Worm (Caenorhabditis elegans) whole organism, L4 larva: Measurements from ENCODE around the gene rpi-1.

Experiments used
- F10B5.3 ChIP-seq: sonication (generic microtip); optimal IDR thresholded peaks from 2 replicates; lab custom pipeline; 2016; ENCODE audit warnings: mild to moderate bottlenecking, missing genetic modification characterization, missing compliant biosample characterization
- ZK546.5 ChIP-seq, 2 experiments: sonication (generic microtip); optimal IDR thresholded peaks; 2 replicates each; lab custom pipeline; 2017; ENCODE audit warnings: missing biosample characterization in 2 of 2, missing genetic modification characterization in 2 of 2
- aha-1 ChIP-seq: fragments of 150-350 bp; peaks from one replicate; lab custom pipeline; 2014; ENCODE audit warnings: missing biosample characterization, missing genetic modification characterization
- arid-1 ChIP-seq: fragments of 200-800 bp; sonication (Bioruptor generic); conservative IDR thresholded peaks from 2 replicates; pipeline ENCODE4 v1.3.6; 2022; ENCODE audit warnings: missing genetic modification reagents, missing genetic modification characterization, missing compliant biosample characterization
- cey-2 ChIP-seq: sonication (generic microtip); optimal IDR thresholded peaks from 3 replicates; lab custom pipeline; 2017; ENCODE audit warnings: missing genetic modification characterization, mild to moderate bottlenecking, missing compliant biosample characterization, antibody characterized with exemption, borderline replicate concordance; ENCODE audit not compliant: insufficient read depth
- daf-12 ChIP-seq: fragments of 150-350 bp; optimal IDR thresholded peaks from 2 replicates; lab custom pipeline; 2014; ENCODE audit warnings: missing biosample characterization, missing genetic modification reagents, missing genetic modification characterization
- daf-16 ChIP-seq, 3 experiments: sonication (generic microtip); optimal IDR thresholded peaks; 2 replicates each; lab custom pipeline; 2016 to 2017; ENCODE audit warnings: missing genetic modification characterization in 3 of 3, missing genetic modification reagents in 3 of 3, mild to moderate bottlenecking in 2 of 3, missing compliant biosample characterization in 2 of 3, missing biosample characterization in 1 of 3, moderate library complexity in 1 of 3
- daf-19 ChIP-seq: fragments of 200-800 bp; sonication (Bioruptor generic); conservative IDR thresholded peaks from 2 replicates; pipeline ENCODE4 v1.3.6; 2022; ENCODE audit warnings: missing genetic modification characterization, missing compliant biosample characterization
- dmd-9 ChIP-seq: fragments of 200-800 bp; sonication (Bioruptor generic); IDR thresholded peaks from 2 replicates; pipeline ENCODE4 v1.3.6; 2022; ENCODE audit warnings: missing genetic modification reagents, missing genetic modification characterization, missing compliant biosample characterization
- dve-1 ChIP-seq: sonication (generic microtip); optimal IDR thresholded peaks from 2 replicates; lab custom pipeline; 2017; ENCODE audit warnings: antibody characterized with exemption, mild to moderate bottlenecking, missing genetic modification characterization, missing compliant biosample characterization; ENCODE audit not compliant: insufficient read depth
- egl-43 ChIP-seq: fragments of 200-800 bp; sonication (Bioruptor generic); IDR thresholded peaks from 2 replicates; pipeline ENCODE4 v1.3.6; 2022; ENCODE audit warnings: missing genetic modification reagents, missing genetic modification characterization, missing compliant biosample characterization
- hif-1 ChIP-seq, 2 experiments: sonication (generic microtip); optimal IDR thresholded peaks; 2 replicates each; lab custom pipeline; 2016 to 2017; ENCODE audit warnings: missing compliant biosample characterization in 2 of 2, missing genetic modification characterization in 2 of 2, missing genetic modification reagents in 2 of 2, missing genotype in 2 of 2, mild to moderate bottlenecking in 1 of 2
- hmg-1.1 ChIP-seq: fragments of 200-800 bp; sonication (Bioruptor generic); IDR thresholded peaks from 2 replicates; pipeline ENCODE4 v1.3.6; 2022; ENCODE audit warnings: missing genetic modification reagents, missing genetic modification characterization, missing compliant biosample characterization
- jun-1 ChIP-seq: fragments of 150-350 bp; optimal IDR thresholded peaks from 2 replicates; lab custom pipeline; 2014; ENCODE audit warnings: missing biosample characterization, missing genetic modification reagents, missing genetic modification characterization
- lim-7 ChIP-seq: fragments of 200-800 bp; sonication (Bioruptor generic); IDR thresholded peaks from 2 replicates; pipeline ENCODE4 v1.3.6; 2022; ENCODE audit warnings: missing genetic modification characterization, missing compliant biosample characterization
- lin-38 ChIP-seq: fragments of 200-800 bp; sonication (Bioruptor generic); IDR thresholded peaks from 2 replicates; pipeline ENCODE4 v1.3.6; 2022; ENCODE audit warnings: missing genetic modification reagents, missing genetic modification characterization, missing compliant biosample characterization
- lir-3 ChIP-seq: sonication (generic microtip); optimal IDR thresholded peaks from 2 replicates; lab custom pipeline; 2016; ENCODE audit warnings: mild to moderate bottlenecking, missing genetic modification characterization, missing compliant biosample characterization
- mdl-1 ChIP-seq, 2 experiments: fragments of 150-350 bp in 1 of 2; sonication (generic microtip) in 1 of 2; optimal IDR thresholded peaks; 2 replicates each; lab custom pipeline; 2014 to 2017; ENCODE audit warnings: missing biosample characterization in 2 of 2, missing genetic modification characterization in 2 of 2
- mdt-29 ChIP-seq: fragments of 200-800 bp; sonication (Bioruptor generic); IDR thresholded peaks from 2 replicates; pipeline ENCODE4 v1.3.6; 2022; ENCODE audit warnings: missing genetic modification reagents, missing genetic modification characterization, missing compliant biosample characterization
- mep-1 ChIP-seq: fragments of 150-350 bp; sonication (generic microtip); optimal IDR thresholded peaks from 3 replicates; lab custom pipeline; 2014; ENCODE audit warnings: missing biosample characterization, missing genetic modification characterization
- mes-2 ChIP-seq: sonication (generic microtip); optimal IDR thresholded peaks from 2 replicates; lab custom pipeline; 2016; ENCODE audit warnings: missing genotype, mild to moderate bottlenecking, missing genetic modification characterization, missing compliant biosample characterization; ENCODE audit not compliant: poor library complexity, severe bottlenecking
- mxl-2 ChIP-seq: fragments of 200-800 bp; sonication (Bioruptor generic); conservative IDR thresholded peaks from 2 replicates; pipeline ENCODE4 v1.3.6; 2022; ENCODE audit warnings: missing genetic modification reagents, missing genetic modification characterization, missing compliant biosample characterization
- mxl-3 ChIP-seq: fragments of 200-800 bp; sonication (Bioruptor generic); optimal IDR thresholded peaks from 2 replicates; lab custom pipeline; 2018; ENCODE audit warnings: mild to moderate bottlenecking, missing genetic modification characterization, missing compliant biosample characterization
- nhr-102 ChIP-seq: sonication (generic microtip); optimal IDR thresholded peaks from 2 replicates; lab custom pipeline; 2016; ENCODE audit warnings: mild to moderate bottlenecking, missing genetic modification characterization, moderate library complexity, missing compliant biosample characterization
- nhr-111 ChIP-seq: fragments of 200-800 bp; sonication (Bioruptor generic); optimal IDR thresholded peaks from 2 replicates; lab custom pipeline; 2018; ENCODE audit warnings: mild to moderate bottlenecking, missing genetic modification characterization, missing compliant biosample characterization
- nhr-25 ChIP-seq: sonication (generic microtip); optimal IDR thresholded peaks from 2 replicates; lab custom pipeline; 2017; ENCODE audit warnings: missing genetic modification characterization, mild to moderate bottlenecking, missing compliant biosample characterization, antibody characterized with exemption, moderate library complexity, borderline replicate concordance; ENCODE audit not compliant: insufficient read depth
- nhr-28 ChIP-seq: fragments of 150-350 bp; optimal IDR thresholded peaks from 2 replicates; lab custom pipeline; 2014; ENCODE audit warnings: missing biosample characterization, missing genetic modification characterization
- nhr-6 ChIP-seq: fragments of 150-350 bp; optimal IDR thresholded peaks from 2 replicates; lab custom pipeline; 2014; ENCODE audit warnings: missing biosample characterization, missing genetic modification characterization
- php-3 ChIP-seq: fragments of 200-800 bp; sonication (Bioruptor generic); IDR thresholded peaks from 2 replicates; pipeline ENCODE4 v1.3.6; 2022; ENCODE audit warnings: missing genetic modification reagents, missing genetic modification characterization, missing compliant biosample characterization
- pqm-1 ChIP-seq: sonication (generic microtip); optimal IDR thresholded peaks from 2 replicates; lab custom pipeline; 2017; ENCODE audit warnings: missing biosample characterization, missing genetic modification characterization
- rbr-2 ChIP-seq: sonication (generic microtip); optimal IDR thresholded peaks from 2 replicates; lab custom pipeline; 2016; ENCODE audit warnings: missing genotype, missing genetic modification characterization, missing compliant biosample characterization
- sdz-12 ChIP-seq: fragments of 200-800 bp; sonication (Bioruptor generic); optimal IDR thresholded peaks from 2 replicates; lab custom pipeline; 2018; ENCODE audit warnings: mild to moderate bottlenecking, missing genetic modification characterization, missing compliant biosample characterization
- set-16 ChIP-seq: fragments of 200-800 bp; sonication (Bioruptor generic); IDR thresholded peaks from 2 replicates; pipeline ENCODE4 v1.3.6; 2022; ENCODE audit warnings: missing genetic modification reagents, missing genetic modification characterization, missing compliant biosample characterization
- spr-1 ChIP-seq: sonication (generic microtip); optimal IDR thresholded peaks from 2 replicates; lab custom pipeline; 2016; ENCODE audit warnings: mild to moderate bottlenecking, missing genetic modification characterization, missing compliant biosample characterization
- unc-130 ChIP-seq: sonication (generic microtip); optimal IDR thresholded peaks from 2 replicates; lab custom pipeline; 2016; ENCODE audit warnings: missing genetic modification reagents, missing genetic modification characterization, missing compliant biosample characterization
- unc-62 ChIP-seq, 3 experiments: fragments of 150-350 bp in 1 of 3; sonication (generic microtip); optimal IDR thresholded peaks in 2 of 3; peaks in 1 of 3; 1 replicate in 1 of 3; 2 replicates in 2 of 3; lab custom pipeline; 2014 to 2017; ENCODE audit warnings: missing biosample characterization in 3 of 3, missing genetic modification characterization in 3 of 3, missing genetic modification reagents in 3 of 3, missing genotype in 1 of 3
- zip-11 ChIP-seq: fragments of 200-800 bp; sonication (Bioruptor generic); IDR thresholded peaks from 2 replicates; pipeline ENCODE4 v1.3.6; 2022; ENCODE audit warnings: missing genetic modification characterization, missing compliant biosample characterization
- ztf-11 ChIP-seq: fragments of 150-350 bp; optimal IDR thresholded peaks from 2 replicates; lab custom pipeline; 2014; ENCODE audit warnings: missing biosample characterization, missing genetic modification characterization

The rpi-1 gene

ce11 chrII:13954077-13954476, 8.1 kb downstream of the rpi-1 start (continued):
- TF ChIP-seq sdz-12 (GFP tag; lab: Kevin White, UChicago) (no peak), nhr-28 (tag; lab: Kevin White, UChicago) (peak; percentile 94), mdt-29 (GFP tag; lab: Robert Waterston, UW) (0 out of 2 replicates have a peak, but pooled peaks have one; percentile 29), cey-2 (tag; lab: Kevin White, UChicago) (peak; percentile 46), unc-62 (GFP tag; optimal IDR thresholded peaks at IDR 0.05 in 1 of 2; lab: Kevin White, UChicago) (peak in 1 of 2 experiments; percentile 39), unc-62 (tag; optimal IDR thresholded peaks at IDR 0.05; lab: Kevin White, UChicago) (no peak), jun-1 (tag; lab: Kevin White, UChicago) (peak; percentile 7), rbr-2 (no peak)

- TF ChIP-seq mdl-1 (tag; optimal IDR thresholded peaks at IDR 0.05; lab: Kevin White, UChicago) (no peak), egl-43 (GFP tag; lab: Robert Waterston, UW) (0 out of 2 replicates have a peak, but pooled peaks have one; percentile 56), set-16 (GFP tag; lab: Robert Waterston, UW) (peak; percentile 94)
- TF ChIP-seq, all 104 proteins: peak for 2
Observed at ce11 chrII:13951986-13952385, 10.2 kb downstream of the rpi-1 start.

ce11 chrII:13949290-13949689, 12.9 kb downstream of the rpi-1 start, which contains the start of gene sre-44:
TSS of gene sre-44 (plus strand) at chrII:13949590.
- TF ChIP-seq lin-38 (GFP tag; lab: Robert Waterston, UW) (no peak), hif-1 (tag; optimal IDR thresholded peaks at IDR 0.05; lab: Kevin White, UChicago) (no peak), unc-62 (GFP tag; optimal IDR thresholded peaks at IDR 0.05 in 1 of 2; lab: Kevin White, UChicago) (no peak), unc-62 (tag; optimal IDR thresholded peaks at IDR 0.05; lab: Kevin White, UChicago) (no peak), nhr-25 (tag; lab: Kevin White, UChicago) (no peak), nhr-6 (tag; lab: Kevin White, UChicago) (no peak), F10B5.3 (tag; lab: Kevin White, UChicago) (no peak), daf-19 (GFP tag; lab: Robert Waterston, UW) (no peak), arid-1 (GFP tag; lab: Robert Waterston, UW) (no peak), lir-3 (no peak), lim-7 (GFP tag; lab: Robert Waterston, UW) (no peak), dmd-9 (no peak), unc-130 (GFP tag; lab: Kevin White, UChicago) (no peak), mxl-2 (GFP tag; lab: Robert Waterston, UW) (no peak), daf-12 (tag; lab: Kevin White, UChicago) (no peak), mes-2 (tag; lab: Kevin White, UChicago) (no peak), aha-1 (tag; lab: Kevin White, UChicago) (no peak), mdt-29 (GFP tag; lab: Robert Waterston, UW) (no peak)

- TF ChIP-seq lin-38 (GFP tag; lab: Robert Waterston, UW): peak; percentile 37; the same call in 1 of the 2 replicates
- TF ChIP-seq, all 104 proteins: peak for 1; not testable (repeated sequence) for 103
Observed at ce11 chrII:13946455-13947093, 15.6 kb downstream of the rpi-1 start.

- TF ChIP-seq nhr-111 (GFP tag; lab: Kevin White, UChicago): no peak
- peak; percentile 2 for TF ChIP-seq nhr-28 (tag; lab: Kevin White, UChicago)
- no peak for TF ChIP-seq zip-11 (GFP tag; lab: Robert Waterston, UW)
- no peak for TF ChIP-seq ZK546.5 (tag; optimal IDR thresholded peaks at IDR 0.05; lab: Kevin White, UChicago)
- TF ChIP-seq ztf-11: no peak
- TF ChIP-seq mxl-3 (GFP tag; lab: Kevin White, UChicago): no peak
- peak; percentile 55; the same call in 1 of the 2 replicates for TF ChIP-seq php-3 (GFP tag; lab: Robert Waterston, UW)
- TF ChIP-seq nhr-102 (tag; lab: Kevin White, UChicago): no peak
- TF ChIP-seq mdt-29 (GFP tag; lab: Robert Waterston, UW): no peak
- no peak for TF ChIP-seq mep-1 (tag; lab: Kevin White, UChicago)
- TF ChIP-seq dve-1 (tag; lab: Kevin White, UChicago): peak; percentile 24
- TF ChIP-seq hmg-1.1 (GFP tag; lab: Robert Waterston, UW): no peak
- TF ChIP-seq daf-16 (GFP tag; optimal IDR thresholded peaks at IDR 0.05; lab: Kevin White, UChicago): no peak
- TF ChIP-seq daf-16 (tag; optimal IDR thresholded peaks at IDR 0.05; lab: Kevin White, UChicago): peak; percentile 38
- TF ChIP-seq dmd-9: no peak
- no peak for TF ChIP-seq aha-1 (tag; lab: Kevin White, UChicago)
- TF ChIP-seq spr-1 (tag; lab: Kevin White, UChicago): no peak
- peak; percentile 59 for TF ChIP-seq pqm-1 (tag; lab: Kevin White, UChicago)
Observed at ce11 chrII:13945527-13945926, 16.7 kb downstream of the rpi-1 start.
